Worm (Caenorhabditis elegans): Measurements from ENCODE around the gene F40G12.9.

DNA sequence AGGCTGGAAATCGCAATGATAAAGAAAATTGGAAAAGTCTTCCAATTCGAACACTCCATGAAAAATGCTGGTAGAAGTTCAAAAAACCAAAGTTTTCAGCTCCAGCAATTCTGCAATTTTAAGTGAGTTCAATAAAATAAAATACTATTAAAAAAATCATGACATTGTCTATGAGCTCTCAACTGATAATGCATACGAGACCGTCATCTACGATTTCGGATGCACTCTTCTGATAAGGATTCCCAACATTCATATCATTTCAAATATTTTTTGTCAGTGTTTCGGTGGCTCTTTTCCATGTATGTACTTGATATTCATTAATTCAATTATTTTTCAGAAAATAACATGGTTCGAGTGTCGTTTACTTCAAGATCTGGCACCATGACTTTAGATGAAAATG lies 18.6 kb downstream of the F40G12.9 start, which contains the start of gene F14D7.6:
- no peak for TF ChIP-seq skn-1 (tag; optimal IDR thresholded peaks at IDR 0.05)
- TF ChIP-seq nhr-6 (tag; optimal IDR thresholded peaks at IDR 0.05), result no peak
